Worm (Caenorhabditis elegans) whole organism, L4/young adult: Measurements from ENCODE around the gene fbxa-10.

Source experiments
- W03F9.2 ChIP-seq: fragments of 150-350 bp; optimal IDR thresholded peaks from 2 replicates; lab custom pipeline; 2014; ENCODE audit warnings: missing biosample characterization, missing genetic modification characterization
- him-1 ChIP-seq: sonication (generic microtip); optimal IDR thresholded peaks from 2 replicates; lab custom pipeline; 2016; ENCODE audit warnings: missing genotype, missing genetic modification reagents, missing genetic modification characterization, missing compliant biosample characterization

DNA sequence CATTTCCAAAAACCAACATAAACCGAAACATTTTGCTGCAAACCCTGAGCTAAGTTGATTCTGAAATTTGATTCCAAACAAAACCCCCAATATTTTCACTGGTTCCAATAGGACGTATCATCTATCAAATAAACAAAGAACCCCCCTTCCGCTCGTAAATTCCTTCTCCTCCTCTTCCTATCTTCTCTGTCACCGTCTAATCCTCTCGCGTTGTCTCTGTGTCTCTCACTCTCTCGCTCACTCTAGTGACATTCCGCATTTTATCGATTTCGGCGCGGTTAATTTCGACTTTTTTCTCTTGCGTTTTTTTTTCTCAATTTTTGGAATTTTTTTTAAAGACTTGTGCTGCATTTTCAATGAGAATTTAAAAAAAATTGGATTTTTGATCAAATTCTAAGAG, 29.8 kb downstream of the fbxa-10 start:
- TF ChIP-seq him-1 (tag; lab: Kevin White, UChicago) (no peak), W03F9.2 (tag; lab: Kevin White, UChicago) (no peak)
